Worm (Caenorhabditis elegans) whole organism, late embryonic: Measurements from ENCODE around the gene pqn-16.

ENCODE experiments used
- F13H6.1 ChIP-seq: sonication (generic microtip); optimal IDR thresholded peaks from 2 replicates; lab custom pipeline; 2016; ENCODE audit warnings: missing genetic modification characterization, missing compliant biosample characterization
- dmd-4 ChIP-seq: sonication (generic microtip); optimal IDR thresholded peaks from 2 replicates; lab custom pipeline; 2016; ENCODE audit warnings: borderline replicate concordance, missing genetic modification characterization, missing compliant biosample characterization
- hlh-8 ChIP-seq: sonication (generic microtip); optimal IDR thresholded peaks from 2 replicates; lab custom pipeline; 2016; ENCODE audit warnings: missing genotype, missing genetic modification characterization, missing compliant biosample characterization
- pax-1 ChIP-seq: fragments of 150-350 bp; optimal IDR thresholded peaks from 2 replicates; lab custom pipeline; 2014; ENCODE audit warnings: missing biosample characterization, missing genetic modification characterization
- pqm-1 ChIP-seq: sonication (generic microtip); optimal IDR thresholded peaks from 2 replicates; lab custom pipeline; 2016; ENCODE audit warnings: missing genetic modification characterization, missing compliant biosample characterization

DNA sequence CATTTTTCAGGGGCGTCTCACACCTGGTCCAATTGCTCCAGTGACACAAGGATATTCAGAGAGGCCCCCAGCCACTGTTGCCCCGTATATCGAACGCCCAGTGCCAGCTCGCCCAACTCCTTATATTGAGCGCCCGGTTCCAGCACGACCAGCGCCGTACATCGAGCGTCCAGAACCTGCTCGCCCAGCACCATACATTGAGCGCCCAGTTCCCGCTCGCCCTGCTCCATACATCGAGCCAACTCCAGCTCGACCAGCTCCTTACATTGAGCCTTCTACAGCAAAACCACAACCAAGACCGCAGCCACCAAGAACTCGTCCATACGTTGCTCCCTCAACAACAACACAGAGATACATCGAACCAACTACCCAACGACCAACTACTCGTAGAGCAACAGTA, 48.9 kb downstream of the pqn-16 start:
- TF ChIP-seq hlh-8 (tag; lab: Kevin White, UChicago): no peak
- TF ChIP-seq F13H6.1 (tag; lab: Kevin White, UChicago): no peak
- no peak for TF ChIP-seq dmd-4
- no peak for TF ChIP-seq pqm-1 (tag; lab: Kevin White, UChicago)
- no peak for TF ChIP-seq pax-1
